Worm (Caenorhabditis elegans) whole organism, young adult: ENCODE results near the gene nhr-138.

ENCODE experiments used
- F55B11.4 ChIP-seq: sonication (generic microtip); optimal IDR thresholded peaks from 2 replicates; lab custom pipeline; 2016; ENCODE audit warnings: missing compliant biosample characterization, missing genetic modification characterization, borderline replicate concordance; ENCODE audit not compliant: insufficient read depth
- K11D2.4 ChIP-seq: fragments of 200-800 bp; sonication (Bioruptor generic); IDR thresholded peaks from 2 replicates; pipeline ENCODE4 v1.3.6; 2022; ENCODE audit warnings: missing genetic modification reagents, missing genetic modification characterization, missing compliant biosample characterization
- aptf-3 ChIP-seq: fragments of 200-800 bp; sonication (Bioruptor generic); IDR thresholded peaks from 2 replicates; pipeline ENCODE4 v1.3.6; 2022; ENCODE audit warnings: missing genetic modification characterization, missing compliant biosample characterization
- efl-1 ChIP-seq: fragments of 150-350 bp; optimal IDR thresholded peaks from 2 replicates; lab custom pipeline; 2014; ENCODE audit warnings: missing biosample characterization, missing genetic modification reagents, missing genetic modification characterization
- egrh-3 ChIP-seq: fragments of 200-800 bp; sonication (Bioruptor generic); IDR thresholded peaks from 2 replicates; pipeline ENCODE4 v1.3.6; 2022; ENCODE audit warnings: missing genetic modification reagents, missing genetic modification characterization, missing compliant biosample characterization
- hlh-12 ChIP-seq: sonication (generic microtip); optimal IDR thresholded peaks from 2 replicates; lab custom pipeline; 2016; ENCODE audit warnings: missing genetic modification characterization, missing compliant biosample characterization
- hmg-1.2 ChIP-seq: fragments of 200-800 bp; sonication (Bioruptor generic); IDR thresholded peaks from 2 replicates; pipeline ENCODE4 v1.3.6; 2022; ENCODE audit warnings: missing genetic modification reagents, missing genetic modification characterization, missing compliant biosample characterization
- lsl-1 ChIP-seq: fragments of 200-800 bp; sonication (Bioruptor generic); optimal IDR thresholded peaks from 2 replicates; lab custom pipeline; 2018; ENCODE audit warnings: mild to moderate bottlenecking, missing genetic modification characterization, moderate library complexity, missing compliant biosample characterization
- mes-4 ChIP-seq: sonication (generic microtip); optimal IDR thresholded peaks from 2 replicates; lab custom pipeline; 2016; ENCODE audit warnings: missing genotype, missing genetic modification characterization, missing compliant biosample characterization
- nhr-90 ChIP-seq: sonication (generic microtip); optimal IDR thresholded peaks from 2 replicates; lab custom pipeline; 2016; ENCODE audit warnings: missing genotype, mild to moderate bottlenecking, missing genetic modification characterization, missing compliant biosample characterization
- pha-4 ChIP-seq: fragments of 150-350 bp; sonication (generic microtip); optimal IDR thresholded peaks from 2 replicates; lab custom pipeline; 2014; ENCODE audit warnings: missing biosample characterization, missing genetic modification reagents, missing genetic modification characterization
- unc-130 ChIP-seq: sonication (generic microtip); optimal IDR thresholded peaks from 2 replicates; lab custom pipeline; 2016; ENCODE audit warnings: missing genetic modification reagents, missing genetic modification characterization, missing compliant biosample characterization
- unc-62 ChIP-seq: fragments of 150-350 bp; optimal IDR thresholded peaks from 2 replicates; lab custom pipeline; 2014; ENCODE audit warnings: missing biosample characterization, missing genetic modification reagents, missing genetic modification characterization
- ztf-22 ChIP-seq: fragments of 200-800 bp; sonication (Bioruptor generic); optimal IDR thresholded peaks from 2 replicates; lab custom pipeline; 2018; ENCODE audit warnings: mild to moderate bottlenecking, missing genetic modification characterization, moderate library complexity, missing compliant biosample characterization

ce11 chrIV:9737204-9737790, 12.2 kb downstream of the nhr-138 start, which contains the start of gene cka-1:
- TF ChIP-seq unc-62 (GFP tag; lab: Kevin White, UChicago): no peak
- no peak for TF ChIP-seq F55B11.4 (tag; lab: Kevin White, UChicago)
- no peak for TF ChIP-seq ztf-22 (GFP tag; lab: Kevin White, UChicago)
- TF ChIP-seq unc-130 (GFP tag; lab: Kevin White, UChicago): no peak
- TF ChIP-seq mes-4 (tag; lab: Kevin White, UChicago): no peak
- TF ChIP-seq lsl-1 (GFP tag; lab: Kevin White, UChicago): no peak
- no peak for TF ChIP-seq efl-1
- no peak for TF ChIP-seq nhr-90
- TF ChIP-seq egrh-3: no peak
- TF ChIP-seq K11D2.4: no peak
- TF ChIP-seq hlh-12: no peak
- TF ChIP-seq pha-4: no peak
- no peak for TF ChIP-seq aptf-3 (GFP tag; lab: Robert Waterston, UW)
- peak; percentile 46; the same call in 1 of the 2 replicates for TF ChIP-seq hmg-1.2 (GFP tag; lab: Robert Waterston, UW)
